Worm (Caenorhabditis elegans): ENCODE measurements around the gene nspf-1.
"Not testable (repeated sequence)": the region's sequence is repeated elsewhere in the genome, so short reads cannot be mapped to it uniquely, and the experiment has no call there.

The nspf-1 gene

ce11 chrII:2681118-2681517 is 6.3 kb upstream of the nspf-1 start, which contains the start of gene F34D6.1:
F34D6.1 (minus strand) TSS chrII:2681218.
- TF ChIP-seq tra-4 (tag; optimal IDR thresholded peaks at IDR 0.05): no peak
- no peak for TF ChIP-seq ets-7 (tag; optimal IDR thresholded peaks at IDR 0.05)
- no peak for TF ChIP-seq B0310.2 (tag; optimal IDR thresholded peaks at IDR 0.05)
- TF ChIP-seq tbx-11 (GFP tag; IDR thresholded peaks at IDR 0.05): no peak
- TF ChIP-seq sea-1 (GFP tag; conservative IDR thresholded peaks at IDR 0.05): no peak
- no peak for TF ChIP-seq tbx-37 (GFP tag; conservative IDR thresholded peaks at IDR 0.05)
- TF ChIP-seq scrt-1 (GFP tag; IDR thresholded peaks at IDR 0.05): no peak
- TF ChIP-seq ceh-13 (GFP tag; optimal IDR thresholded peaks at IDR 0.05): no peak
- no peak for TF ChIP-seq hmg-4 (GFP tag; optimal IDR thresholded peaks at IDR 0.05)
- TF ChIP-seq pes-1 (GFP tag; IDR thresholded peaks at IDR 0.05): no peak
- no peak for TF ChIP-seq hmbx-1 (tag; optimal IDR thresholded peaks at IDR 0.05)
- no peak for TF ChIP-seq ama-1 (optimal IDR thresholded peaks at IDR 0.05)

ce11 chrII:2684208-2684607 is 3.2 kb upstream of the nspf-1 start, which contains the start of gene ceh-87:
ceh-87 (minus strand) TSS chrII:2684308.
- no peak for TF ChIP-seq hmbx-1 (tag; optimal IDR thresholded peaks at IDR 0.05)
- no peak for TF ChIP-seq tbx-37 (GFP tag; conservative IDR thresholded peaks at IDR 0.05)
- TF ChIP-seq hmg-4 (GFP tag; optimal IDR thresholded peaks at IDR 0.05): no peak
- TF ChIP-seq tra-4 (tag; optimal IDR thresholded peaks at IDR 0.05): no peak
- TF ChIP-seq F13C5.2 (tag; optimal IDR thresholded peaks at IDR 0.05): no peak
- TF ChIP-seq tbx-11 (GFP tag; IDR thresholded peaks at IDR 0.05): no peak
- no peak for TF ChIP-seq aly-1 (tag; optimal IDR thresholded peaks at IDR 0.05)
- no peak for TF ChIP-seq flt-1 (GFP tag; IDR thresholded peaks at IDR 0.05)

ce11 chrII:2684783-2685182 is 2.6 kb upstream of the nspf-1 start:
- TF ChIP-seq flt-1 (GFP tag; IDR thresholded peaks at IDR 0.05): no peak
- TF ChIP-seq ets-7 (tag; optimal IDR thresholded peaks at IDR 0.05): no peak
- TF ChIP-seq hmbx-1 (tag; optimal IDR thresholded peaks at IDR 0.05): no peak
- no peak for TF ChIP-seq pes-1 (GFP tag; IDR thresholded peaks at IDR 0.05)
- no peak for TF ChIP-seq sea-1 (GFP tag; conservative IDR thresholded peaks at IDR 0.05)
- no peak for TF ChIP-seq hnd-1 (tag; optimal IDR thresholded peaks at IDR 0.05)
- no peak for TF ChIP-seq ceh-36 (tag; optimal IDR thresholded peaks at IDR 0.05)
- no peak for TF ChIP-seq scrt-1 (GFP tag; IDR thresholded peaks at IDR 0.05)
- TF ChIP-seq aly-1 (tag; optimal IDR thresholded peaks at IDR 0.05): no peak
- TF ChIP-seq hmg-4 (GFP tag; optimal IDR thresholded peaks at IDR 0.05): no peak
- no peak for TF ChIP-seq tra-4 (tag; optimal IDR thresholded peaks at IDR 0.05)
- no peak for TF ChIP-seq B0310.2 (tag; optimal IDR thresholded peaks at IDR 0.05)

- TF ChIP-seq pes-1 (GFP tag; IDR thresholded peaks at IDR 0.05); ceh-36 (tag; optimal IDR thresholded peaks at IDR 0.05); hmbx-1 (tag; optimal IDR thresholded peaks at IDR 0.05): not testable (repeated sequence)
These were observed 1.2 kb downstream of the nspf-1 start, which contains the start of gene nspf-2 for ce11 chrII:2688616-2689015. nspf-2 (plus strand) TSS chrII:2688916.

- TF ChIP-seq F13C5.2 (tag; optimal IDR thresholded peaks at IDR 0.05) (no peak), flt-1 (GFP tag; IDR thresholded peaks at IDR 0.05) (no peak), ets-7 (tag; optimal IDR thresholded peaks at IDR 0.05) (no peak)
These were observed 2.7 kb downstream of the nspf-1 start, which contains the start of gene nspf-3 for ce11 chrII:2690080-2690479. nspf-3 (minus strand) TSS chrII:2690180.

ce11 chrII:2692476-2692875 is 5.1 kb downstream of the nspf-1 start, which contains the start of gene set-11:
set-11 (minus strand) TSS chrII:2692576.
- TF ChIP-seq tbx-37 (GFP tag; conservative IDR thresholded peaks at IDR 0.05) (no peak), hmbx-1 (tag; optimal IDR thresholded peaks at IDR 0.05) (no peak), B0310.2 (tag; optimal IDR thresholded peaks at IDR 0.05) (no peak), hmg-4 (GFP tag; optimal IDR thresholded peaks at IDR 0.05) (no peak), hnd-1 (tag; optimal IDR thresholded peaks at IDR 0.05) (no peak), ama-1 (optimal IDR thresholded peaks at IDR 0.05) (no peak), scrt-1 (GFP tag; IDR thresholded peaks at IDR 0.05) (no peak), ceh-36 (tag; optimal IDR thresholded peaks at IDR 0.05) (no peak), sea-1 (GFP tag; conservative IDR thresholded peaks at IDR 0.05) (no peak), pes-1 (GFP tag; IDR thresholded peaks at IDR 0.05) (no peak), tbx-11 (GFP tag; IDR thresholded peaks at IDR 0.05) (no peak), aly-1 (tag; optimal IDR thresholded peaks at IDR 0.05) (no peak), tra-4 (tag; optimal IDR thresholded peaks at IDR 0.05) (no peak), ets-7 (tag; optimal IDR thresholded peaks at IDR 0.05) (no peak), flt-1 (GFP tag; IDR thresholded peaks at IDR 0.05) (no peak), F13C5.2 (tag; optimal IDR thresholded peaks at IDR 0.05) (no peak), ceh-13 (GFP tag; optimal IDR thresholded peaks at IDR 0.05) (no peak)

ce11 chrII:2695079-2695478 is 7.7 kb downstream of the nspf-1 start:
- TF ChIP-seq hnd-1 (tag; optimal IDR thresholded peaks at IDR 0.05) (no peak), ama-1 (optimal IDR thresholded peaks at IDR 0.05) (no peak), ceh-36 (tag; optimal IDR thresholded peaks at IDR 0.05) (no peak), sea-1 (GFP tag; conservative IDR thresholded peaks at IDR 0.05) (no peak), flt-1 (GFP tag; IDR thresholded peaks at IDR 0.05) (no peak), B0310.2 (tag; optimal IDR thresholded peaks at IDR 0.05) (no peak), aly-1 (tag; optimal IDR thresholded peaks at IDR 0.05) (no peak), ceh-13 (GFP tag; optimal IDR thresholded peaks at IDR 0.05) (no peak)

ce11 chrII:2698378-2698777 is 11.0 kb downstream of the nspf-1 start, which contains the start of gene sri-62:
sri-62 (minus strand) TSS chrII:2698478.
- no peak for TF ChIP-seq pes-1 (GFP tag; IDR thresholded peaks at IDR 0.05)

- no peak for TF ChIP-seq sea-1 (GFP tag; conservative IDR thresholded peaks at IDR 0.05)
These were observed 12.8 kb downstream of the nspf-1 start, which contains the start of gene sri-61 for ce11 chrII:2700229-2700628. sri-61 (minus strand) TSS chrII:2700329.
